Fruit fly (Drosophila melanogaster) whole organism, wandering third instar larva: ENCODE data around the gene CG7800.

Experiments used
- Abd-B ChIP-seq: fragments of >200 bp; optimal IDR thresholded peaks from 2 replicates; lab custom pipeline; 2017; ENCODE audit warnings: missing biosample characterization, missing genetic modification characterization
- CG32264 ChIP-seq: fragments of 200-800 bp; sonication (Bioruptor generic); optimal IDR thresholded peaks from 2 replicates; lab custom pipeline; 2016; ENCODE audit warnings: missing biosample characterization, missing genetic modification characterization
- CG9705 ChIP-seq: fragments of 200-800 bp; sonication (Bioruptor generic); optimal IDR thresholded peaks from 2 replicates; lab custom pipeline; 2018; ENCODE audit warnings: missing biosample characterization, mild to moderate bottlenecking, missing genetic modification characterization
- CrebA ChIP-seq: fragments of 200-800 bp; sonication (Bioruptor generic); optimal IDR thresholded peaks from 2 replicates; lab custom pipeline; 2016; ENCODE audit warnings: missing biosample characterization, mild to moderate bottlenecking, missing genetic modification characterization, borderline replicate concordance
- Dfd ChIP-seq: fragments of >200 bp; optimal IDR thresholded peaks from 2 replicates; lab custom pipeline; 2017; ENCODE audit warnings: missing biosample characterization, missing genetic modification characterization
- Dif ChIP-seq: fragments of 200-275, 200-300 bp; sonication (Bioruptor generic); optimal IDR thresholded peaks from 2 replicates; lab custom pipeline; 2018; ENCODE audit warnings: missing biosample characterization, missing genetic modification characterization; ENCODE audit not compliant: partially characterized antibody
- GATAd ChIP-seq: sonication (Bioruptor generic); optimal IDR thresholded peaks from 2 replicates; lab custom pipeline; 2016; ENCODE audit warnings: missing biosample characterization, missing genetic modification characterization
- HLH106 ChIP-seq: fragments of 200-800 bp; optimal IDR thresholded peaks from 3 replicates; lab custom pipeline; 2019; ENCODE audit warnings: missing biosample characterization, mild to moderate bottlenecking, missing genetic modification characterization, moderate library complexity
- Hnf4 ChIP-seq: fragments of 200-800 bp; sonication (Bioruptor generic); optimal IDR thresholded peaks from 2 replicates; lab custom pipeline; 2016; ENCODE audit warnings: missing biosample characterization, mild to moderate bottlenecking, missing genetic modification characterization
- Hr78 ChIP-seq: fragments of >200 bp; optimal IDR thresholded peaks from 2 replicates; lab custom pipeline; 2017; ENCODE audit warnings: missing biosample characterization, missing genetic modification characterization
- Hr83 ChIP-seq: fragments of 200-300 bp; sonication (Bioruptor generic); optimal IDR thresholded peaks from 2 replicates; lab custom pipeline; 2016; ENCODE audit warnings: missing biosample characterization, mild to moderate bottlenecking, missing genetic modification characterization, moderate library complexity; ENCODE audit not compliant: poor library complexity, severe bottlenecking
- Jra ChIP-seq: sonication (Bioruptor generic); optimal IDR thresholded peaks from 2 replicates; lab custom pipeline; 2016; ENCODE audit warnings: missing biosample characterization, missing genetic modification characterization
- Mio ChIP-seq: sonication (Bioruptor generic); optimal IDR thresholded peaks from 2 replicates; lab custom pipeline; 2016; ENCODE audit warnings: missing biosample characterization, missing genetic modification characterization
- Myc ChIP-seq: fragments of >200 bp; optimal IDR thresholded peaks from 2 replicates; lab custom pipeline; 2017
- N ChIP-seq: fragments of >200 bp; optimal IDR thresholded peaks from 2 replicates; lab custom pipeline; 2018; ENCODE audit warnings: missing biosample characterization, missing external identifiers, missing genetic modification characterization
- OdsH ChIP-seq: fragments of 200-800 bp; sonication (Bioruptor generic); optimal IDR thresholded peaks from 2 replicates; lab custom pipeline; 2016; ENCODE audit warnings: missing biosample characterization, mild to moderate bottlenecking, missing genetic modification characterization
- Rel ChIP-seq, 2 experiments: fragments of 200-800 bp; sonication (Bioruptor generic) in 1 of 2; optimal IDR thresholded peaks; 2 replicates in 1 of 2; 3 replicates in 1 of 2; lab custom pipeline; 2016 to 2019; ENCODE audit warnings: mild to moderate bottlenecking in 2 of 2, missing biosample characterization in 2 of 2, missing genetic modification characterization in 2 of 2, moderate library complexity in 1 of 2
- Sp1 ChIP-seq: fragments of 200-800 bp; sonication (Bioruptor generic); optimal IDR thresholded peaks from 3 replicates; lab custom pipeline; 2019; ENCODE audit warnings: missing biosample characterization, mild to moderate bottlenecking, missing genetic modification characterization, moderate library complexity
- Vsx2 ChIP-seq: fragments of 200-300, 225-300 bp; sonication (Bioruptor generic); optimal IDR thresholded peaks from 2 replicates; lab custom pipeline; 2018; ENCODE audit warnings: missing biosample characterization, missing genetic modification characterization; ENCODE audit not compliant: partially characterized antibody
- br ChIP-seq: fragments of 200-800 bp; sonication (Bioruptor generic); optimal IDR thresholded peaks from 2 replicates; lab custom pipeline; 2016; ENCODE audit warnings: missing biosample characterization, missing genetic modification characterization
- brk ChIP-seq: fragments of 200-800 bp; sonication (Bioruptor generic); optimal IDR thresholded peaks from 2 replicates; lab custom pipeline; 2016; ENCODE audit warnings: missing biosample characterization, mild to moderate bottlenecking, missing genetic modification characterization
- dl ChIP-seq, 2 experiments: fragments of 175-275, 200-275 bp in 1 of 2; fragments of 200-275 bp in 1 of 2; sonication (Bioruptor generic); optimal IDR thresholded peaks; lab custom pipeline; 2018; ENCODE audit warnings: mild to moderate bottlenecking in 2 of 2, missing biosample characterization in 2 of 2, missing genetic modification characterization in 2 of 2, moderate library complexity in 2 of 2; ENCODE audit not compliant: partially characterized antibody in 2 of 2, insufficient read depth in 1 of 2
- dmrt93B ChIP-seq: fragments of 200-800 bp; sonication (Bioruptor generic); optimal IDR thresholded peaks from 2 replicates; lab custom pipeline; 2018; ENCODE audit warnings: missing biosample characterization, mild to moderate bottlenecking, missing genetic modification characterization
- dsf ChIP-seq: sonication (Bioruptor generic); optimal IDR thresholded peaks from 2 replicates; lab custom pipeline; 2016; ENCODE audit warnings: missing biosample characterization, missing genetic modification characterization, borderline replicate concordance
- ey ChIP-seq: fragments of 200-800 bp; sonication (Bioruptor generic); optimal IDR thresholded peaks from 2 replicates; lab custom pipeline; 2016; ENCODE audit warnings: missing biosample characterization, missing genetic modification characterization
- foxo ChIP-seq, 2 experiments: fragments of 200-800 bp; sonication (Bioruptor generic); optimal IDR thresholded peaks; 2 replicates in 1 of 2; 3 replicates in 1 of 2; lab custom pipeline; 2016 to 2017; ENCODE audit warnings: missing biosample characterization in 2 of 2, missing genetic modification characterization in 2 of 2
- fru ChIP-seq: fragments of 200-800 bp; sonication (Bioruptor generic); optimal IDR thresholded peaks from 3 replicates; lab custom pipeline; 2016; ENCODE audit warnings: missing biosample characterization, mild to moderate bottlenecking, missing genetic modification characterization
- h ChIP-seq: fragments of 200-800 bp; sonication (Bioruptor generic); optimal IDR thresholded peaks from 3 replicates; lab custom pipeline; 2016; ENCODE audit warnings: missing biosample characterization, mild to moderate bottlenecking, missing genetic modification characterization
- jim ChIP-seq: fragments of 175-275, 200-325 bp; sonication (Bioruptor generic); optimal IDR thresholded peaks from 2 replicates; lab custom pipeline; 2016; ENCODE audit warnings: missing biosample characterization, mild to moderate bottlenecking, missing genetic modification characterization
- lola ChIP-seq: fragments of >200 bp; optimal IDR thresholded peaks from 2 replicates; lab custom pipeline; 2017; ENCODE audit warnings: missing biosample characterization, missing genetic modification characterization
- pan ChIP-seq: fragments of >200 bp; optimal IDR thresholded peaks from 2 replicates; lab custom pipeline; 2017
- psq ChIP-seq: fragments of 200-800 bp; sonication (Bioruptor generic); optimal IDR thresholded peaks from 3 replicates; lab custom pipeline; 2017; ENCODE audit warnings: missing biosample characterization, mild to moderate bottlenecking, missing genetic modification characterization, moderate library complexity
- rgr ChIP-seq: fragments of 200-800 bp; sonication (Bioruptor generic); optimal IDR thresholded peaks from 3 replicates; lab custom pipeline; 2016; ENCODE audit warnings: missing biosample characterization, mild to moderate bottlenecking, missing genetic modification characterization
- sage ChIP-seq: fragments of 200-800 bp; sonication (Bioruptor generic); optimal IDR thresholded peaks from 2 replicates; lab custom pipeline; 2016; ENCODE audit warnings: missing biosample characterization, mild to moderate bottlenecking, missing genetic modification characterization
- sv ChIP-seq: fragments of 200-800 bp; sonication (Bioruptor generic); optimal IDR thresholded peaks from 3 replicates; lab custom pipeline; 2016; ENCODE audit warnings: missing biosample characterization, missing genetic modification characterization
- tai ChIP-seq: sonication (Bioruptor generic); optimal IDR thresholded peaks from 2 replicates; lab custom pipeline; 2016; ENCODE audit warnings: missing biosample characterization, missing genetic modification characterization
- usp ChIP-seq: fragments of >200 bp; optimal IDR thresholded peaks from 2 replicates; lab custom pipeline; 2017; ENCODE audit warnings: missing biosample characterization, missing genetic modification characterization
- woc ChIP-seq: sonication (Bioruptor generic); optimal IDR thresholded peaks from 2 replicates; lab custom pipeline; 2016; ENCODE audit warnings: missing biosample characterization, mild to moderate bottlenecking, missing genetic modification characterization

The CG7800 gene

DNA sequence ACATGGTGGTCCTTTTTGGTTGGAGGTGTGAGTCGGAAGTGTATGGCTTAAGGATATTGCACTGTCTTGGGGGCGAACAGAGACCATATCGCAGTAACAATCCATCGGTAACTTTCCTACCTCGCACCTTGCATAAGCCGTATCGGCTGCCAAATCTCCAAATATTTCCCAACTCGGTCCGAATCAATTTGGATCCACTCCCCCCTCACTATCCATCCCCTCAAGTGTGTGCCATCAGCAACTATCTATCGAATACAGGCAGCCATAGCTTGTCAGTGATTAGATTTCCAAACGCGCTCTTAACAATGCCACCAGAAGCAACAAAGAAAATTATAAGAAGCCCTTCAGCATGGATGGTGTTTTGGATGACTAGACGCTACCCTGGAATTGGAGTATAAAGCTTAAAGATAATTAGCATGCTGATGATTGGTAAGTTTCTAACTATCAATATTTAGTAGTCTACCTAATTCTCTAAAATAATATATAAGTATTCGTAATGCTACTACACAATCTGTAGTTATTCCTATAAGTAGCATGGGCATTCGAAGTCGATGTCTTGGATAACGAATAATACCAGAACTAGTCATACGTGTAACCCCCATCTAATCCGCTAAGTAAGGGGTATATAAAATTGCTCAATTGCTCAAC lies 11.0 kb upstream of the CG7800 start:
- TF ChIP-seq Abd-B (GFP tag; lab: Kevin White, UChicago) (no peak), GATAd (GFP tag; lab: Kevin White, UChicago) (no peak), Hr78 (GFP tag; lab: Kevin White, UChicago) (no peak), ey (GFP tag; lab: Kevin White, UChicago) (peak; percentile 59), OdsH (GFP tag; lab: Kevin White, UChicago) (peak; percentile 70), HLH106 (peak; percentile 41), Hr83 (GFP tag; lab: Kevin White, UChicago) (no peak), Mio (GFP tag; lab: Kevin White, UChicago) (no peak), lola (no peak), brk (GFP tag; lab: Kevin White, UChicago) (no peak), dsf (GFP tag; lab: Kevin White, UChicago) (no peak), Rel (GFP tag; optimal IDR thresholded peaks at IDR 0.05; lab: Kevin White, UChicago) (no peak), Rel (tag; optimal IDR thresholded peaks at IDR 0.05; lab: Kevin White, UChicago) (no peak), woc (GFP tag; lab: Kevin White, UChicago) (no peak), br (GFP tag; lab: Kevin White, UChicago) (peak; percentile 18), Hnf4 (GFP tag; lab: Kevin White, UChicago) (peak; percentile 27), fru (GFP tag; lab: Kevin White, UChicago) (peak; percentile 60), CG9705 (no peak), Sp1 (peak; percentile 31), dl (GFP tag; optimal IDR thresholded peaks at IDR 0.05; lab: Kevin White, UChicago; ENCODE audit: insufficient read depth in 1 of 2, partially characterized antibody in 2 of 2) (no peak), foxo (GFP tag; optimal IDR thresholded peaks at IDR 0.05; lab: Kevin White, UChicago) (peak in 1 of 2 experiments; percentile 52), h (peak; percentile 71), dmrt93B (GFP tag; lab: Kevin White, UChicago) (no peak), psq (peak; percentile 49), sv (GFP tag; lab: Kevin White, UChicago) (no peak), Jra (GFP tag; lab: Kevin White, UChicago) (no peak), CG32264 (GFP tag; lab: Kevin White, UChicago) (no peak), N (no peak), CrebA (no peak), Dif (no peak), tai (GFP tag; lab: Kevin White, UChicago) (no peak), rgr (GFP tag; lab: Kevin White, UChicago) (peak; percentile 52), Vsx2 (GFP tag; lab: Kevin White, UChicago) (no peak), Myc (lab: Kevin White, UChicago) (no peak), jim (GFP tag; lab: Kevin White, UChicago) (no peak), sage (GFP tag; lab: Kevin White, UChicago) (no peak), pan (lab: Kevin White, UChicago) (no peak), usp (GFP tag; lab: Kevin White, UChicago) (no peak), Dfd (GFP tag; lab: Kevin White, UChicago) (no peak)
- TF ChIP-seq, all 38 proteins: peak for 11

DNA sequence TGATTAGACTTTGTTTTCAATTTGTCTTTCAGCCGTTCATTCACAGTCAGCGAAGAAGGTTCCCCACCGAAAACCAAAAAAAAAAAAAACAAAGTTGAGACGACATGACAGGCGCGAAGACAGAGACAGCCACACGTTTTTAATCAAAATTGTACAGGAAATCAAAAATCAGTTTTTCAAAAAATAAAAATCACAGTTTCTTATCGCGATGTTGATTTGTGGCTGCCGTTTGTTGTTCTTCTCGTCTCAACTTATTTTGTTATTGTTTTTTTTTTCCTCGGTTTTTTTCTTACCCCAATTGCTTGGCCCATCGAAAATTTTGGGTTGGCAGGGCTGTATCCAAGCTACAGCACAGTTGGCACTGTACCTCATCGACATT lies 10.5 kb upstream of the CG7800 start:
- no peak for TF ChIP-seq fru (GFP tag; lab: Kevin White, UChicago)
- no peak for TF ChIP-seq h
- no peak for TF ChIP-seq rgr (GFP tag; lab: Kevin White, UChicago)
